Worm (Caenorhabditis elegans) whole organism, L2 larva: ENCODE measurements around the gene C51E3.10.

Experiments used
- C34F6.9 ChIP-seq: fragments of 150-350 bp; optimal IDR thresholded peaks from 2 replicates; lab custom pipeline; 2014; ENCODE audit warnings: missing biosample characterization, missing genetic modification characterization
- F13H6.1 ChIP-seq: sonication (generic microtip); optimal IDR thresholded peaks from 2 replicates; lab custom pipeline; 2016; ENCODE audit warnings: missing genetic modification characterization, missing compliant biosample characterization
- R02D3.7 ChIP-seq: fragments of 150-350 bp; optimal IDR thresholded peaks from 2 replicates; lab custom pipeline; 2014; ENCODE audit warnings: missing biosample characterization, missing genetic modification characterization
- Y55F3AM.14 ChIP-seq: fragments of 200-800 bp; sonication (Bioruptor generic); optimal IDR thresholded peaks from 2 replicates; lab custom pipeline; 2018; ENCODE audit warnings: mild to moderate bottlenecking, missing genetic modification characterization, missing compliant biosample characterization
- ZK546.5 ChIP-seq: sonication (generic microtip); optimal IDR thresholded peaks from 2 replicates; lab custom pipeline; 2017; ENCODE audit warnings: missing biosample characterization, missing genetic modification characterization
- aly-2 ChIP-seq: fragments of 150-350 bp; optimal IDR thresholded peaks from 2 replicates; lab custom pipeline; 2014; ENCODE audit warnings: missing biosample characterization, missing genetic modification characterization
- ama-1 ChIP-seq: fragments of 150-350 bp; optimal IDR thresholded peaks from 2 replicates; lab custom pipeline; 2018; ENCODE audit warnings: inconsistent platforms
- blmp-1 ChIP-seq: sonication (generic microtip); optimal IDR thresholded peaks from 2 replicates; lab custom pipeline; 2017; ENCODE audit warnings: missing genetic modification characterization, mild to moderate bottlenecking, missing compliant biosample characterization, antibody characterized with exemption, moderate library complexity; ENCODE audit not compliant: insufficient read depth
- ceh-16 ChIP-seq: fragments of 150-350 bp; optimal IDR thresholded peaks from 2 replicates; lab custom pipeline; 2014; ENCODE audit warnings: missing biosample characterization, missing genetic modification characterization
- crh-2 ChIP-seq: sonication (generic microtip); optimal IDR thresholded peaks from 2 replicates; lab custom pipeline; 2017; ENCODE audit warnings: missing biosample characterization, missing genetic modification characterization
- egl-27 ChIP-seq: sonication (generic microtip); optimal IDR thresholded peaks from 3 replicates; lab custom pipeline; 2017; ENCODE audit warnings: missing biosample characterization, missing genetic modification reagents, missing genetic modification characterization
- elt-1 ChIP-seq: fragments of 150-350 bp; optimal IDR thresholded peaks from 2 replicates; lab custom pipeline; 2014; ENCODE audit warnings: missing biosample characterization, missing genetic modification characterization
- fos-1 ChIP-seq: fragments of 150-350 bp; optimal IDR thresholded peaks from 2 replicates; lab custom pipeline; 2014; ENCODE audit warnings: missing biosample characterization, missing genetic modification characterization
- gmeb-1 ChIP-seq: fragments of 150-350 bp; optimal IDR thresholded peaks from 2 replicates; lab custom pipeline; 2014; ENCODE audit warnings: missing biosample characterization, missing genetic modification characterization
- lin-11 ChIP-seq: fragments of 150-350 bp; sonication (generic microtip); optimal IDR thresholded peaks from 2 replicates; lab custom pipeline; 2014; ENCODE audit warnings: missing biosample characterization, missing genetic modification characterization, inconsistent platforms, mixed read lengths
- lin-13 ChIP-seq: fragments of 150-350 bp; optimal IDR thresholded peaks from 2 replicates; lab custom pipeline; 2014; ENCODE audit warnings: missing biosample characterization, missing genetic modification reagents, missing genetic modification characterization
- lin-39 ChIP-seq: fragments of 150-350 bp; optimal IDR thresholded peaks from 2 replicates; lab custom pipeline; 2014; ENCODE audit warnings: missing biosample characterization, missing genetic modification reagents, missing genetic modification characterization
- lsy-2 ChIP-seq, 2 experiments: fragments of 150-350 bp in 1 of 2; sonication (generic microtip) in 1 of 2; optimal IDR thresholded peaks; 2 replicates each; lab custom pipeline; 2014 to 2017; ENCODE audit warnings: missing biosample characterization in 2 of 2, missing genetic modification characterization in 2 of 2
- mab-5 ChIP-seq: fragments of 150-350 bp; optimal IDR thresholded peaks from 2 replicates; lab custom pipeline; 2014; ENCODE audit warnings: missing biosample characterization, missing genetic modification characterization
- mbf-1 ChIP-seq: sonication (generic microtip); optimal IDR thresholded peaks from 2 replicates; lab custom pipeline; 2017; ENCODE audit warnings: missing biosample characterization, missing genetic modification characterization
- mdl-1 ChIP-seq, 2 experiments: fragments of 150-350 bp in 1 of 2; sonication (generic microtip) in 1 of 2; optimal IDR thresholded peaks; 2 replicates each; lab custom pipeline; 2017; ENCODE audit warnings: missing biosample characterization in 2 of 2, missing genetic modification characterization in 2 of 2
- nhr-10 ChIP-seq: sonication (generic microtip); optimal IDR thresholded peaks from 2 replicates; lab custom pipeline; 2017; ENCODE audit warnings: missing biosample characterization, missing genetic modification characterization
- nhr-11 ChIP-seq: fragments of 150-350 bp; optimal IDR thresholded peaks from 2 replicates; lab custom pipeline; 2014; ENCODE audit warnings: missing biosample characterization, missing genetic modification characterization
- nhr-129 ChIP-seq: fragments of 150-350 bp; optimal IDR thresholded peaks from 2 replicates; lab custom pipeline; 2014; ENCODE audit warnings: missing biosample characterization, missing genetic modification characterization
- nhr-21 ChIP-seq: fragments of 150-350 bp; optimal IDR thresholded peaks from 2 replicates; lab custom pipeline; 2014; ENCODE audit warnings: missing biosample characterization, missing genetic modification characterization
- nhr-23 ChIP-seq: fragments of 150-350 bp; optimal IDR thresholded peaks from 2 replicates; lab custom pipeline; 2014; ENCODE audit warnings: missing biosample characterization, missing genetic modification reagents, missing genetic modification characterization
- nhr-237 ChIP-seq: fragments of 150-350 bp; optimal IDR thresholded peaks from 2 replicates; lab custom pipeline; 2014; ENCODE audit warnings: missing biosample characterization, missing genetic modification characterization
- nhr-25 ChIP-seq: fragments of 150-350 bp; sonication (generic microtip); optimal IDR thresholded peaks from 3 replicates; lab custom pipeline; 2014; ENCODE audit warnings: missing biosample characterization, missing genetic modification characterization
- nhr-6 ChIP-seq: fragments of 150-350 bp; optimal IDR thresholded peaks from 2 replicates; lab custom pipeline; 2014; ENCODE audit warnings: missing biosample characterization, missing genetic modification characterization
- nhr-77 ChIP-seq: fragments of 150-350 bp; optimal IDR thresholded peaks from 2 replicates; lab custom pipeline; 2014; ENCODE audit warnings: missing biosample characterization, missing genetic modification characterization
- sem-4 ChIP-seq: fragments of 150-350 bp; optimal IDR thresholded peaks from 2 replicates; lab custom pipeline; 2014; ENCODE audit warnings: missing biosample characterization, missing genetic modification reagents, missing genetic modification characterization
- sma-9 ChIP-seq, 2 experiments: fragments of 150-350 bp in 1 of 2; sonication (generic microtip) in 1 of 2; optimal IDR thresholded peaks; 2 replicates each; lab custom pipeline; 2014 to 2016; ENCODE audit warnings: missing genetic modification characterization in 2 of 2, mild to moderate bottlenecking in 1 of 2, missing biosample characterization in 1 of 2, missing compliant biosample characterization in 1 of 2, missing genetic modification reagents in 1 of 2, moderate library complexity in 1 of 2
- snpc-4 ChIP-seq: fragments of 150-350 bp; optimal IDR thresholded peaks from 2 replicates; lab custom pipeline; 2014; ENCODE audit warnings: missing biosample characterization, missing genetic modification characterization
- unc-39 ChIP-seq: fragments of 150-350 bp; optimal IDR thresholded peaks from 2 replicates; lab custom pipeline; 2014; ENCODE audit warnings: missing biosample characterization, missing genetic modification characterization
- unc-55 ChIP-seq: fragments of 150-350 bp; sonication (generic microtip); optimal IDR thresholded peaks from 3 replicates; lab custom pipeline; 2014; ENCODE audit warnings: missing biosample characterization, missing genetic modification reagents, missing genetic modification characterization
- zag-1 ChIP-seq: fragments of 150-350 bp; optimal IDR thresholded peaks from 2 replicates; lab custom pipeline; 2014; ENCODE audit warnings: missing biosample characterization, missing genetic modification characterization
- ztf-1 ChIP-seq: fragments of 200-800 bp; sonication (Bioruptor generic); conservative IDR thresholded peaks from 2 replicates; pipeline ENCODE4 v1.3.6; 2022; ENCODE audit warnings: missing genetic modification characterization, missing compliant biosample characterization
- ztf-11 ChIP-seq: sonication (generic microtip); optimal IDR thresholded peaks from 2 replicates; lab custom pipeline; 2017; ENCODE audit warnings: missing biosample characterization, missing genetic modification characterization
- ztf-4 ChIP-seq: fragments of 150-350 bp; optimal IDR thresholded peaks from 2 replicates; lab custom pipeline; 2014; ENCODE audit warnings: missing biosample characterization, missing genetic modification characterization

C51E3.10 gene

DNA sequence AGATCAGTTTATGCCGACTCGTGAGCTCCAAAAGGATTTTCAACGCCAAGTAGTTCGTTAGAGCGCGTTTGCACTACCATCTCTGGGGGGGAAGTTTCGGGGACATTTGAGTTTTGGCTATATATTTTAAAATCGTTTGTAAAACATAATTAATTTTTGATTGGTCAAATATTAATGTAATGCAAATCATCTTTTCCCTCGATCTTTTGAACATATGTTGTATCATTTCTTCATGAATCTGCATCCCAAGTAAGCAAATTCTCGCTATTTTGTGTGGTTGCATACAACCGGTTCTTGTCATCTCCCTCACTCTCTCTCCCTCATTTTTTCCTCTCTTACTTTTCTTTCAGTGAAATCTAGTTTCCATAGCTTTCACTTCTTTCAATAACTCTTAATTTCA lies 17.2 kb upstream of the C51E3.10 start (continued):
- TF ChIP-seq blmp-1 (tag; lab: Kevin White, UChicago) = peak; percentile 96
- TF ChIP-seq ceh-16 (tag; lab: Kevin White, UChicago) = no peak
- no peak for TF ChIP-seq unc-39 (tag; lab: Kevin White, UChicago)
- no peak for TF ChIP-seq nhr-10 (tag; lab: Kevin White, UChicago)
- no peak for TF ChIP-seq elt-1
- TF ChIP-seq ztf-1 (GFP tag; lab: Robert Waterston, UW) = no peak
- no peak for TF ChIP-seq nhr-23
- TF ChIP-seq mdl-1 (tag; optimal IDR thresholded peaks at IDR 0.05; lab: Kevin White, UChicago) = no peak
- no peak for TF ChIP-seq lin-39
- TF ChIP-seq lin-11 (tag; lab: Kevin White, UChicago) = no peak
- peak; percentile 6 for TF ChIP-seq nhr-6 (tag; lab: Kevin White, UChicago)
- TF ChIP-seq nhr-11 = no peak
- peak; percentile 50 for TF ChIP-seq nhr-25 (tag; lab: Kevin White, UChicago)
- no peak for TF ChIP-seq Y55F3AM.14
- no peak for TF ChIP-seq egl-27

- peak; percentile 95 for TF ChIP-seq zag-1 (tag; lab: Kevin White, UChicago)
- no peak for TF ChIP-seq nhr-25 (tag; lab: Kevin White, UChicago)
- peak; percentile 97 for TF ChIP-seq lin-11 (tag; lab: Kevin White, UChicago)
- peak; percentile 65 to 91 for TF ChIP-seq mdl-1 (tag; optimal IDR thresholded peaks at IDR 0.05; lab: Kevin White, UChicago)
- peak; percentile 67 for TF ChIP-seq lin-13 (GFP tag; lab: Kevin White, UChicago)
- no peak for TF ChIP-seq ama-1 (lab: Kevin White, UChicago)
- TF ChIP-seq fos-1 (tag; lab: Kevin White, UChicago) = peak; percentile 39
- TF ChIP-seq lin-39 = peak; percentile 66
- TF ChIP-seq lsy-2 (tag; optimal IDR thresholded peaks at IDR 0.05; lab: Kevin White, UChicago) = peak; percentile 68 to 83
- TF ChIP-seq nhr-21 (tag; lab: Kevin White, UChicago) = peak; percentile 55
- peak; percentile 79 for TF ChIP-seq sma-9 (GFP tag; optimal IDR thresholded peaks at IDR 0.05; lab: Kevin White, UChicago)
- no peak for TF ChIP-seq sma-9 (tag; optimal IDR thresholded peaks at IDR 0.05; lab: Kevin White, UChicago)
- TF ChIP-seq nhr-6 (tag; lab: Kevin White, UChicago) = peak; percentile 86
- TF ChIP-seq egl-27 = peak; percentile 60
- TF ChIP-seq C34F6.9 (tag; lab: Kevin White, UChicago) = peak; percentile 95
- peak; percentile 96 for TF ChIP-seq unc-55 (GFP tag; lab: Kevin White, UChicago)
- no peak for TF ChIP-seq blmp-1 (tag; lab: Kevin White, UChicago)
- no peak for TF ChIP-seq aly-2 (tag; lab: Kevin White, UChicago)
- peak; percentile 67 for TF ChIP-seq sem-4 (tag; lab: Kevin White, UChicago)
- TF ChIP-seq crh-2 = peak; percentile 81
- peak; percentile 46 for TF ChIP-seq snpc-4 (tag; lab: Kevin White, UChicago)
- peak; percentile 92 for TF ChIP-seq nhr-129 (tag; lab: Kevin White, UChicago)
- peak; percentile 59 for TF ChIP-seq Y55F3AM.14
- TF ChIP-seq unc-39 (tag; lab: Kevin White, UChicago) = peak; percentile 60
- TF ChIP-seq gmeb-1 (tag; lab: Kevin White, UChicago) = no peak
- no peak for TF ChIP-seq ztf-1 (GFP tag; lab: Robert Waterston, UW)
- TF ChIP-seq mab-5 = peak; percentile 75
- peak; percentile 79 for TF ChIP-seq F13H6.1 (tag; lab: Kevin White, UChicago)
- TF ChIP-seq ztf-4 (tag; lab: Kevin White, UChicago) = peak; percentile 58
- TF ChIP-seq ztf-11 (tag; lab: Kevin White, UChicago) = peak; percentile 40
Measured at ce11 chrV:10174632-10175075, 13.7 kb upstream of the C51E3.10 start.

- TF ChIP-seq fos-1 (tag; lab: Kevin White, UChicago) = no peak
- TF ChIP-seq ztf-11 (tag; lab: Kevin White, UChicago) = no peak
- TF ChIP-seq R02D3.7 (tag; lab: Kevin White, UChicago) = no peak
- TF ChIP-seq lin-11 (tag; lab: Kevin White, UChicago) = no peak
- no peak for TF ChIP-seq ztf-4 (tag; lab: Kevin White, UChicago)
- TF ChIP-seq nhr-23 = no peak
- no peak for TF ChIP-seq ZK546.5 (tag; lab: Kevin White, UChicago)
- no peak for TF ChIP-seq mbf-1 (tag; lab: Kevin White, UChicago)
- TF ChIP-seq egl-27 = no peak
- TF ChIP-seq nhr-237 (tag; lab: Kevin White, UChicago) = no peak
- TF ChIP-seq nhr-25 (tag; lab: Kevin White, UChicago) = no peak
- no peak for TF ChIP-seq elt-1
- TF ChIP-seq nhr-11 = no peak
- no peak for TF ChIP-seq ztf-1 (GFP tag; lab: Robert Waterston, UW)
- no peak for TF ChIP-seq nhr-77 (tag; lab: Kevin White, UChicago)
- TF ChIP-seq mab-5 = no peak
- TF ChIP-seq, all 48 proteins: peak for 0
Measured at ce11 chrV:10173653-10174052, 12.7 kb upstream of the C51E3.10 start, which contains the start of gene egl-3. Gene egl-3 (minus strand): TSS chrV:10173753.
